Worm (Caenorhabditis elegans): ENCODE measurements around the gene R05D8.7.

Gene R05D8.7

ce11 chrV:2728236-2728635 lies 34.8 kb downstream of the R05D8.7 start, which contains the start of gene str-33:
str-33 (plus strand) TSS chrV:2728536.
- no peak for TF ChIP-seq dao-5 (tag; optimal IDR thresholded peaks at IDR 0.05)
- no peak for TF ChIP-seq W03F9.2 (tag; optimal IDR thresholded peaks at IDR 0.05)
- TF ChIP-seq him-1 (tag; optimal IDR thresholded peaks at IDR 0.05): no peak

DNA sequence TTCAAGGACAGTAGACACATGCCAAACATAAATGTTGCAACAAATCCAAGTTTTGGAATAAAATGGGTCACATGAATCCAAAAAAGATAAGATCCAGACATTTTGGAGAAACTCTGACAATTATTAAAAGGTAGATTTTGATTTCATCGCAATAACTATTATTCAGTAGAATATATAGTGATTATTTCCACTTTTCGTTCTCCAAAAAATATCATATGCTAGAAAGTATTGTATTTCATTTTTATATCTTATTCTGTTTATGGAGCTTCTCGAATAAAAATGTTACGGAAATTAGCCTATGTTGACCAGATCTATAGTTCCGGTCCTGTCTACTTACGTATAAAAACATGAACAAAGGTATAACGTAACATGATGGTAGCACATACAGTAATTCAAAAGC lies 35.9 kb downstream of the R05D8.7 start, which contains the start of gene str-13:
Gene str-13, minus strand, starts transcription at position 101 of the 400 bp plus-strand sequence.
- TF ChIP-seq him-1 (tag; optimal IDR thresholded peaks at IDR 0.05) (no peak), dao-5 (tag; optimal IDR thresholded peaks at IDR 0.05) (no peak), W03F9.2 (tag; optimal IDR thresholded peaks at IDR 0.05) (no peak)

DNA sequence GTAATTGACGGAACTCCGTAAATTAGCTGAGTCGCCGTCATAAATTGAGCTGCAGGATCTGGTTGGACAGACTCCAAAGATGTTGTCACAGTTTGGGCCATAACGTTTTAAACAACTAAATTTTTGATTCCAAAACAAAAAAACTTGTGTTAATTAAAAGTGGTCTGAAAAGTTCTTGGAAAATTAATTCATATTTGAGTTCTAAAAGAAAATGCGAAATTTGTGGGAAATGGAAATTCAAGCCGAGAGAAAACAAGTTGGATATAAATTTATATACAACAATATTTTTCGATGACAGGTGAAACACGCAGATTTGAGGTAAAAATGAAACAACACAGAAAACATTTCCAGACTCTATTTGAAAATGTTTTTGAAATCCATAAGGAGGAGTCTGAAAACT lies 37.8 kb downstream of the R05D8.7 start, which contains the start of gene srg-59:
Gene srg-59, minus strand, starts transcription at position 101 of the 400 bp plus-strand sequence.
- no peak for TF ChIP-seq dao-5 (tag; optimal IDR thresholded peaks at IDR 0.05)
- no peak for TF ChIP-seq W03F9.2 (tag; optimal IDR thresholded peaks at IDR 0.05)
- TF ChIP-seq him-1 (tag; optimal IDR thresholded peaks at IDR 0.05): no peak

DNA sequence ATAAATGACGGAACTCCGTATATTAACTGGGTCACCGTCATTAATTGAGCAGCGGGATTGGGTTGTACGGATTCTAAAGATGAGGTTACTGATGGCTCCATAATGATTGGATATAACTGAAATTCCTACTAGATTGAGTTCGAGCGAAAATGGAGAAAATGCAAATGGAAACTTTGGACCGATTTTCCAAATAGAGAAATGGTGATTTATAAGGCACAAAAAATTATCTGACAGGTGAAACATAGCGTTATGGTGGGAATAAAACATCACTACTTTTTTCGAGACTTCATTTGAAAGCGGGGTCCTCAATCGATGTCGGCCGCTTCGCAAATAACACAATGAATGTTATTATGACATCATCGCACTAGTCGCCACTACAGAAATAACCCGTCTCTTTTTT lies 40.5 kb downstream of the R05D8.7 start, which contains the start of gene srg-60:
Gene srg-60, minus strand, starts transcription at position 101 of the 400 bp plus-strand sequence.
- TF ChIP-seq dao-5 (tag; optimal IDR thresholded peaks at IDR 0.05) (no peak), him-1 (tag; optimal IDR thresholded peaks at IDR 0.05) (no peak), W03F9.2 (tag; optimal IDR thresholded peaks at IDR 0.05) (no peak)

DNA sequence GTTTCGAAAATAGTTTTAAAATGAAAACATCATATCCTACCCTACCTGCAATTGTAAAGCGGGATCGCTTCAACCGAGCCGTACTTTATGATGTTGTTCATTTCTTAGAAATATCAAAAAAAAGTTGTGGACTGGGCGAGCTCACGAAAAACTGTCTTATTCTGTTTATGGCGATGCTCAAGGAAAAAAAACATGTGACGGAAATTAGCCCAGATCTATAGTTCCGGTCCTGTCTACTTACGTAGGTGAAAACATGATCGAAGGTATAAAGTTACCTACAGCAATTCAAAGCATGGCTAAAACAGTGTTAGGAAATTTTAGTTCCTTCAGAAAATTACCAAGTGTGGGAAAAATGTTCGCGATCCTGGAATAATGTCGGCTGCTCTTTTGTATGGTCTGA lies 42.2 kb downstream of the R05D8.7 start, which contains the start of gene srt-27:
Gene srt-27, minus strand, starts transcription at position 101 of the 400 bp plus-strand sequence.
- TF ChIP-seq dao-5 (tag; optimal IDR thresholded peaks at IDR 0.05) (no peak), W03F9.2 (tag; optimal IDR thresholded peaks at IDR 0.05) (no peak)

DNA sequence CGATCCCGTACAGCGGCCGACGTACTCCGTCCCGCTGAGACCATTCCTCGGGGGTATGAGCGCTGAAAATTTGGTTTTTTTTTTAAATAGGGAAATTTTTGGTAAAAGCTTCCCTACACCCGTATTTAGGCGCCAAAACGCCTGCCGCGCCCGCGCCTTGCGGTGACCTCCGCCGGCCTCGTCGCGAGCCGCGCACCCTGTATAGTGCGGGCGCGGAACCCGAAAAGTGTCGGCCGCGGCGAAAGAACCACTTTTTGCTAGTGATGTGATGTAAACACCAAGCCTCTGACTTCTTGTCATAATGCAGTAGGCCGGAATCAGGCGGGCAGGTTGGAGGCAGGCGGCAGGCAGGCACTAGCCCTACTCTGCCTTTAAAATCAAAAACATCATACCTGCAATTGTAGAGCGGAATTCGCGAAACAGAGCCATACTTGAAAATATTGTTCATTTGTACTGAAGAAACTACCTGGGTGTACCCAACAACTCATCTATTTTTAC lies 44.3 kb downstream of the R05D8.7 start, which contains the start of gene srt-29:
Gene srt-29, minus strand, starts transcription at position 448 of the 498 bp plus-strand sequence.
- no peak for TF ChIP-seq dao-5 (tag; optimal IDR thresholded peaks at IDR 0.05)
- TF ChIP-seq him-1 (tag; optimal IDR thresholded peaks at IDR 0.05): no peak
- no peak for TF ChIP-seq W03F9.2 (tag; optimal IDR thresholded peaks at IDR 0.05)

ce11 chrV:2716933-2717332 lies 46.1 kb downstream of the R05D8.7 start:
- TF ChIP-seq dao-5 (tag; optimal IDR thresholded peaks at IDR 0.05) (no peak), him-1 (tag; optimal IDR thresholded peaks at IDR 0.05) (no peak), W03F9.2 (tag; optimal IDR thresholded peaks at IDR 0.05) (no peak)

ce11 chrV:2713532-2713931 lies 49.5 kb downstream of the R05D8.7 start, which contains the start of gene srt-28:
srt-28 (minus strand) TSS chrV:2713632.
- TF ChIP-seq him-1 (tag; optimal IDR thresholded peaks at IDR 0.05) (no peak), W03F9.2 (tag; optimal IDR thresholded peaks at IDR 0.05) (no peak), dao-5 (tag; optimal IDR thresholded peaks at IDR 0.05) (no peak)

Measured in whole organism, L4/young adult.